Fruit fly (Drosophila melanogaster): ENCODE results near the gene CG9215.

CG9215 gene

dm6 chrX:15617916-15618315 is 35.2 kb upstream of the CG9215 start (continued):
- TF ChIP-seq dac (GFP tag; optimal IDR thresholded peaks at IDR 0.05) (peak; percentile 24), CG11762 (GFP tag; optimal IDR thresholded peaks at IDR 0.05; ENCODE audit: insufficient read depth) (no peak), svp (GFP tag) (peak; percentile 65), acj6 (GFP tag; optimal IDR thresholded peaks at IDR 0.05) (peak; percentile 42), spab (GFP tag; optimal IDR thresholded peaks at IDR 0.05) (no peak), Sox15 (GFP tag; optimal IDR thresholded peaks at IDR 0.05) (no peak), CG3919 (GFP tag; optimal IDR thresholded peaks at IDR 0.05) (peak; percentile 47)

- TF ChIP-seq CG7368 (GFP tag; optimal IDR thresholded peaks at IDR 0.05): no peak
- TF ChIP-seq CG10631 (GFP tag; optimal IDR thresholded peaks at IDR 0.05): no peak
- TF ChIP-seq Met (GFP tag; optimal IDR thresholded peaks at IDR 0.05): no peak
These were observed 33.9 kb upstream of the CG9215 start for dm6 chrX:15616532-15616931.

- no peak for TF ChIP-seq CG9139 (GFP tag; optimal IDR thresholded peaks at IDR 0.05)
- peak; percentile 22 for TF ChIP-seq svp (GFP tag)
These were observed 33.3 kb upstream of the CG9215 start for dm6 chrX:15616018-15616417.

- TF ChIP-seq fd85E (GFP tag; optimal IDR thresholded peaks at IDR 0.05) (no peak), Gug (GFP tag; IDR thresholded peaks at IDR 0.05) (peak; percentile 77), CG3032 (tag; optimal IDR thresholded peaks at IDR 0.05) (no peak), CG6163 (GFP tag; IDR thresholded peaks at IDR 0.05) (peak; percentile 74), CG16779 (tag; optimal IDR thresholded peaks at IDR 0.05) (no peak), Ets21C (GFP tag; optimal IDR thresholded peaks at IDR 0.05) (peak; percentile 37), CG34406 (GFP tag; optimal IDR thresholded peaks at IDR 0.05) (peak; percentile 42), svp (GFP tag) (peak; percentile 66), Sox15 (GFP tag; optimal IDR thresholded peaks at IDR 0.05) (no peak), spab (GFP tag; optimal IDR thresholded peaks at IDR 0.05) (no peak), CG1621 (tag; optimal IDR thresholded peaks at IDR 0.05) (no peak), CG6276 (GFP tag; optimal IDR thresholded peaks at IDR 0.05) (peak; percentile 53), Eip75B (GFP tag; optimal IDR thresholded peaks at IDR 0.05) (peak; percentile 31), esn (GFP tag; optimal IDR thresholded peaks at IDR 0.05) (peak; percentile 64), CG3919 (GFP tag; optimal IDR thresholded peaks at IDR 0.05) (peak; percentile 55), dsx (GFP tag; optimal IDR thresholded peaks at IDR 0.05; ENCODE audit: poor library complexity, severe bottlenecking) (no peak), Lpt (GFP tag; optimal IDR thresholded peaks at IDR 0.05) (peak; percentile 61), pdm3 (GFP tag; optimal IDR thresholded peaks at IDR 0.05) (peak; percentile 66), CG7368 (GFP tag; optimal IDR thresholded peaks at IDR 0.05) (no peak), ss (GFP tag; optimal IDR thresholded peaks at IDR 0.05) (no peak), CG15336 (GFP tag; IDR thresholded peaks at IDR 0.05) (peak; percentile 74), CG8632 (GFP tag; optimal IDR thresholded peaks at IDR 0.05) (peak; percentile 19), OdsH (GFP tag; optimal IDR thresholded peaks at IDR 0.05) (peak; percentile 61), CG11294 (GFP tag; IDR thresholded peaks at IDR 0.05) (peak; percentile 40), Blimp-1 (GFP tag; optimal IDR thresholded peaks at IDR 0.05) (no peak), CG10631 (GFP tag; optimal IDR thresholded peaks at IDR 0.05) (peak; percentile 53), CG6808 (GFP tag; optimal IDR thresholded peaks at IDR 0.05) (no peak), cyc (GFP tag; optimal IDR thresholded peaks at IDR 0.05) (peak; percentile 62), CG4318 (GFP tag; optimal IDR thresholded peaks at IDR 0.05) (peak; percentile 31), topi (GFP tag; optimal IDR thresholded peaks at IDR 0.05) (peak; percentile 58), CG11902 (GFP tag; optimal IDR thresholded peaks at IDR 0.05) (no peak), dac (GFP tag; optimal IDR thresholded peaks at IDR 0.05) (peak; percentile 4), acj6 (GFP tag; optimal IDR thresholded peaks at IDR 0.05) (peak; percentile 49), Eip93F (GFP tag; optimal IDR thresholded peaks at IDR 0.05) (no peak), CG6792 (GFP tag; optimal IDR thresholded peaks at IDR 0.05) (peak; percentile 3), salr (GFP tag; optimal IDR thresholded peaks at IDR 0.05) (peak in 1 of 2 experiments; percentile 50), Smox (GFP tag; optimal IDR thresholded peaks at IDR 0.05) (peak; percentile 46), Sox102F (GFP tag; optimal IDR thresholded peaks at IDR 0.05) (peak; percentile 42), CG8119 (GFP tag; IDR thresholded peaks at IDR 0.05) (peak; percentile 69), Hr38 (GFP tag; optimal IDR thresholded peaks at IDR 0.05) (no peak), CG11762 (GFP tag; optimal IDR thresholded peaks at IDR 0.05; ENCODE audit: insufficient read depth) (no peak), CG31627 (GFP tag; optimal IDR thresholded peaks at IDR 0.05) (peak; percentile 69), net (GFP tag; optimal IDR thresholded peaks at IDR 0.05) (peak; percentile 47)
These were observed 32.8 kb upstream of the CG9215 start for dm6 chrX:15615426-15615825.

Measured in whole organism, prepupa.